Fruit fly (Drosophila melanogaster) whole organism, embryonic: ENCODE data around the gene CG16812.

Experiments
- Aef1 ChIP-seq: fragments of 200-800 bp; sonication (Bioruptor generic); IDR thresholded peaks from 3 replicates; pipeline ENCODE4 v1.3.6; 2022; ENCODE audit warnings: missing biosample characterization, missing genetic modification characterization
- BEAF-32 ChIP-seq: fragments of 200-800 bp; sonication (Bioruptor generic); optimal IDR thresholded peaks from 3 replicates; lab custom pipeline; 2017; ENCODE audit warnings: missing biosample characterization, missing genetic modification characterization, mild to moderate bottlenecking, moderate library complexity, missing genetic modification reagents
- CG11093 ChIP-seq: fragments of 200-800 bp; sonication (Bioruptor generic); IDR thresholded peaks from 3 replicates; pipeline ENCODE4 v1.3.6; 2022; ENCODE audit warnings: missing biosample characterization, missing genetic modification characterization
- CG11695 ChIP-seq: fragments of 200-800 bp; sonication (Bioruptor generic); IDR thresholded peaks from 3 replicates; pipeline ENCODE4 v1.3.6; 2022; ENCODE audit warnings: missing biosample characterization, missing genetic modification characterization
- CG11723 ChIP-seq: fragments of 200-800 bp; sonication (Bioruptor generic); optimal IDR thresholded peaks from 2 replicates; lab custom pipeline; 2017; ENCODE audit warnings: missing biosample characterization, mild to moderate bottlenecking, missing genetic modification characterization
- CG12155 ChIP-seq: fragments of 200-800 bp; sonication (Bioruptor generic); optimal IDR thresholded peaks from 3 replicates; lab custom pipeline; 2016; ENCODE audit warnings: missing biosample characterization, missing genetic modification characterization
- CG12236 ChIP-seq: fragments of 200-800 bp; sonication (Bioruptor generic); optimal IDR thresholded peaks from 2 replicates; lab custom pipeline; 2016; ENCODE audit warnings: missing biosample characterization, missing genetic modification characterization
- CG13296 ChIP-seq: fragments of 200-800 bp; sonication (Bioruptor generic); optimal IDR thresholded peaks from 3 replicates; lab custom pipeline; 2018; ENCODE audit warnings: missing biosample characterization, mild to moderate bottlenecking, missing genetic modification characterization
- CG13624 ChIP-seq: fragments of 200-800 bp; sonication (Bioruptor generic); optimal IDR thresholded peaks from 2 replicates; lab custom pipeline; 2016; ENCODE audit warnings: missing biosample characterization, missing genetic modification characterization
- CG14014 ChIP-seq: fragments of 200-800 bp; sonication (Bioruptor generic); IDR thresholded peaks from 2 replicates; pipeline ENCODE4 v1.3.6; 2022; ENCODE audit warnings: missing biosample characterization, missing genetic modification characterization
- CG14710 ChIP-seq: fragments of 200-800 bp; sonication (Bioruptor generic); optimal IDR thresholded peaks from 3 replicates; lab custom pipeline; 2019; ENCODE audit warnings: missing biosample characterization, mild to moderate bottlenecking, missing genetic modification characterization, moderate library complexity
- CG1529 ChIP-seq: fragments of 200-800 bp; sonication (Bioruptor generic); optimal IDR thresholded peaks from 3 replicates; lab custom pipeline; 2018; ENCODE audit warnings: missing biosample characterization, missing genetic modification characterization
- CG1603 ChIP-seq: fragments of 200-800 bp; sonication (Bioruptor generic); optimal IDR thresholded peaks from 2 replicates; lab custom pipeline; 2019; ENCODE audit warnings: missing biosample characterization, mild to moderate bottlenecking, missing genetic modification characterization, moderate library complexity
- CG16815 ChIP-seq: fragments of 200-800 bp; sonication (Bioruptor generic); optimal IDR thresholded peaks from 3 replicates; lab custom pipeline; 2017; ENCODE audit warnings: missing biosample characterization, mild to moderate bottlenecking, missing genetic modification characterization
- CG17359 ChIP-seq: fragments of 200-800 bp; sonication (Bioruptor generic); optimal IDR thresholded peaks from 3 replicates; lab custom pipeline; 2018; ENCODE audit warnings: missing biosample characterization, mild to moderate bottlenecking, missing genetic modification characterization, moderate library complexity
- CG18476 ChIP-seq: fragments of 200-800 bp; sonication (Bioruptor generic); optimal IDR thresholded peaks from 2 replicates; lab custom pipeline; 2016; ENCODE audit warnings: missing biosample characterization, mild to moderate bottlenecking, missing genetic modification characterization
- CG2202 ChIP-seq: fragments of 200-800 bp; sonication (Bioruptor generic); optimal IDR thresholded peaks from 2 replicates; lab custom pipeline; 2018; ENCODE audit warnings: missing biosample characterization, mild to moderate bottlenecking, missing genetic modification characterization
- CG31388 ChIP-seq: fragments of 200-800 bp; sonication (Bioruptor generic); optimal IDR thresholded peaks from 2 replicates; lab custom pipeline; 2016; ENCODE audit warnings: missing biosample characterization, missing genetic modification characterization
- CG31441 ChIP-seq: fragments of 200-800 bp; sonication (Bioruptor generic); IDR thresholded peaks from 2 replicates; pipeline ENCODE4 v1.3.6; 2022; ENCODE audit warnings: missing biosample characterization, missing genetic modification characterization
- CG32767 ChIP-seq: fragments of 200-800 bp; sonication (Bioruptor generic); IDR thresholded peaks from 2 replicates; pipeline ENCODE4 v1.3.6; 2022; ENCODE audit warnings: missing biosample characterization, missing genetic modification characterization
- CG34224 ChIP-seq: fragments of 200-800 bp; sonication (Bioruptor generic); IDR thresholded peaks from 3 replicates; pipeline ENCODE4 v1.3.6; 2022; ENCODE audit warnings: missing biosample characterization, missing genetic modification characterization; ENCODE audit not compliant: partially characterized antibody
- CG3726 ChIP-seq: fragments of 200-800 bp; sonication (Bioruptor generic); IDR thresholded peaks from 3 replicates; pipeline ENCODE4, ENCODE4 v1.3.6; 2022; ENCODE audit warnings: missing biosample characterization, missing genetic modification characterization
- CG3847 ChIP-seq: fragments of 200-800 bp; sonication (Bioruptor generic); IDR thresholded peaks from 2 replicates; pipeline ENCODE4 v1.3.6; 2022; ENCODE audit warnings: missing biosample characterization, missing genetic modification characterization
- CG4282 ChIP-seq: fragments of 200-800 bp; sonication (Bioruptor generic); optimal IDR thresholded peaks from 2 replicates; lab custom pipeline; 2016; ENCODE audit warnings: missing biosample characterization, missing genetic modification characterization
- CG4617 ChIP-seq: fragments of 200-800 bp; sonication (Bioruptor generic); optimal IDR thresholded peaks from 3 replicates; lab custom pipeline; 2016; ENCODE audit warnings: missing biosample characterization, missing genetic modification characterization, borderline replicate concordance
- CG6854 ChIP-seq: fragments of 200-800 bp; sonication (Bioruptor generic); optimal IDR thresholded peaks from 3 replicates; lab custom pipeline; 2017; ENCODE audit warnings: missing biosample characterization, mild to moderate bottlenecking, missing genetic modification characterization
- CG9727 ChIP-seq: fragments of 200-800 bp; sonication (Bioruptor generic); optimal IDR thresholded peaks from 3 replicates; lab custom pipeline; 2017; ENCODE audit warnings: missing biosample characterization, mild to moderate bottlenecking, missing genetic modification characterization
- CTCF ChIP-seq: fragments of 200-800 bp; sonication (Bioruptor generic); optimal IDR thresholded peaks from 2 replicates; lab custom pipeline; 2017; ENCODE audit warnings: missing biosample characterization, mild to moderate bottlenecking, missing genetic modification characterization, moderate library complexity
- D19B ChIP-seq: fragments of 200-800 bp; sonication (Bioruptor generic); optimal IDR thresholded peaks from 2 replicates; lab custom pipeline; 2017; ENCODE audit warnings: missing biosample characterization, mild to moderate bottlenecking, missing genetic modification characterization
- Fer3 ChIP-seq: fragments of 200-800 bp; sonication (Bioruptor generic); optimal IDR thresholded peaks from 2 replicates; lab custom pipeline; 2018; ENCODE audit warnings: missing biosample characterization, mild to moderate bottlenecking, missing genetic modification characterization, moderate library complexity
- Hr3 ChIP-seq: fragments of 200-800 bp; sonication (Bioruptor generic); optimal IDR thresholded peaks from 3 replicates; lab custom pipeline; 2016; ENCODE audit warnings: missing biosample characterization, missing genetic modification characterization
- Jarid2 ChIP-seq: fragments of 200-800 bp; sonication (Bioruptor generic); optimal IDR thresholded peaks from 3 replicates; lab custom pipeline; 2017; ENCODE audit warnings: mild to moderate bottlenecking, missing biosample characterization, missing genetic modification reagents, missing genetic modification characterization
- Lhr ChIP-seq: fragments of 200-800 bp; sonication (Bioruptor generic); optimal IDR thresholded peaks from 3 replicates; lab custom pipeline; 2017; ENCODE audit warnings: mild to moderate bottlenecking, missing biosample characterization, missing genetic modification reagents, missing genetic modification characterization
- NK7.1 ChIP-seq: fragments of 200-800 bp; sonication (Bioruptor generic); optimal IDR thresholded peaks from 3 replicates; lab custom pipeline; 2016; ENCODE audit warnings: missing biosample characterization, missing genetic modification characterization
- Oaz ChIP-seq: fragments of 200-800 bp; sonication (Bioruptor generic); IDR thresholded peaks from 2 replicates; pipeline ENCODE4 v1.3.6; 2022; ENCODE audit warnings: missing biosample characterization, missing genetic modification characterization
- Taf1 ChIP-seq: fragments of 200-800 bp; sonication (Bioruptor generic); IDR thresholded peaks from 2 replicates; pipeline ENCODE4 v1.3.6; 2022; ENCODE audit warnings: missing biosample characterization, missing genetic modification characterization
- al ChIP-seq: fragments of 200-800 bp; sonication (Bioruptor generic); IDR thresholded peaks from 2 replicates; pipeline ENCODE4 v1.3.6; 2022; ENCODE audit warnings: missing biosample characterization, missing genetic modification characterization
- az2 ChIP-seq: fragments of 200-800 bp; sonication (Bioruptor generic); optimal IDR thresholded peaks from 3 replicates; lab custom pipeline; 2016; ENCODE audit warnings: missing biosample characterization, missing genetic modification characterization
- bbx ChIP-seq: fragments of 200-800 bp; sonication (Bioruptor generic); IDR thresholded peaks from 2 replicates; pipeline ENCODE4 v1.3.6; 2022; ENCODE audit warnings: missing biosample characterization, missing genetic modification characterization; ENCODE audit not compliant: partially characterized antibody
- bowl ChIP-seq: fragments of 200-800 bp; sonication (Bioruptor generic); IDR thresholded peaks from 2 replicates; pipeline ENCODE4 v1.3.6; 2022; ENCODE audit warnings: missing biosample characterization, missing genetic modification characterization
- dati ChIP-seq: fragments of 200-800 bp; sonication (Bioruptor generic); IDR thresholded peaks from 2 replicates; pipeline ENCODE4 v1.3.6; 2022; ENCODE audit warnings: missing biosample characterization, missing genetic modification characterization
- gce ChIP-seq: fragments of 200-800 bp; sonication (Bioruptor generic); IDR thresholded peaks from 3 replicates; pipeline ENCODE4 v1.3.6; 2022; ENCODE audit warnings: missing biosample characterization, missing genetic modification characterization
- grn ChIP-seq: fragments of 200-800 bp; sonication (Bioruptor generic); optimal IDR thresholded peaks from 3 replicates; lab custom pipeline; 2017; ENCODE audit warnings: missing biosample characterization, missing genetic modification characterization
- her ChIP-seq: fragments of 200-800 bp; sonication (Bioruptor generic); optimal IDR thresholded peaks from 2 replicates; lab custom pipeline; 2016; ENCODE audit warnings: missing biosample characterization, missing genetic modification characterization
- hkb ChIP-seq, 2 experiments: fragments of 200-800 bp in 1 of 2; fragments of >200 bp in 1 of 2; sonication (Bioruptor generic) in 1 of 2; IDR thresholded peaks in 1 of 2; optimal IDR thresholded peaks in 1 of 2; 2 replicates each; pipeline versions ENCODE4 v1.3.6 to Lab custom; 2017 to 2022; ENCODE audit warnings: missing biosample characterization in 1 of 2, missing genetic modification characterization in 1 of 2
- insv ChIP-seq, 2 experiments: fragments of 200-800 bp; sonication (Bioruptor generic); optimal IDR thresholded peaks; 3 replicates each; lab custom pipeline; 2016 to 2018; ENCODE audit warnings: missing biosample characterization in 2 of 2, missing genetic modification characterization in 2 of 2
- luna ChIP-seq: fragments of 200-800 bp; sonication (Bioruptor generic); optimal IDR thresholded peaks from 2 replicates; lab custom pipeline; 2016; ENCODE audit warnings: missing biosample characterization, missing genetic modification characterization
- pho ChIP-seq: fragments of 200-800 bp; sonication (Bioruptor generic); optimal IDR thresholded peaks from 2 replicates; lab custom pipeline; 2016; ENCODE audit warnings: missing biosample characterization, missing genetic modification characterization
- pzg ChIP-seq: fragments of 200-800 bp; sonication (Bioruptor generic); optimal IDR thresholded peaks from 3 replicates; lab custom pipeline; 2018; ENCODE audit warnings: missing biosample characterization, mild to moderate bottlenecking, missing genetic modification characterization, moderate library complexity
- vvl ChIP-seq: fragments of 200-800 bp; sonication (Bioruptor generic); IDR thresholded peaks from 2 replicates; pipeline ENCODE4 v1.3.6; 2022; ENCODE audit warnings: missing biosample characterization, missing genetic modification characterization

Gene CG16812

dm6 chr2L:13219281-13220092 is 2.9 kb upstream of the CG16812 start, which contains the start of the genes CG9426 and mRF1 (continued):
- TF ChIP-seq vvl (peak; percentile 63), Lhr (GFP tag; lab: Kevin White, UChicago) (no peak), CG1603 (tag; lab: Kevin White, UChicago) (peak; percentile 54), CG4282 (GFP tag; lab: Kevin White, UChicago) (no peak), BEAF-32 (peak; percentile 95), CG14014 (GFP tag; lab: Robert Waterston, UW) (no peak), bbx (peak; percentile 97), CG14710 (tag; lab: Kevin White, UChicago) (peak; percentile 58), CG9727 (peak; percentile 3), CG32767 (GFP tag; lab: Robert Waterston, UW) (peak; percentile 44; the same call in 1 of the 2 replicates), her (GFP tag; lab: Kevin White, UChicago) (peak; percentile 22), CG1529 (GFP tag; lab: Kevin White, UChicago) (no peak), CG13296 (GFP tag; lab: Kevin White, UChicago) (peak; percentile 6), CG12236 (GFP tag; lab: Kevin White, UChicago) (no peak), luna (GFP tag; lab: Kevin White, UChicago) (no peak), CG13624 (GFP tag; lab: Kevin White, UChicago) (peak; percentile 40), CG17359 (tag; lab: Kevin White, UChicago) (peak; percentile 20), CG3726 (GFP tag; lab: Robert Waterston, UW) (no peak), CG6854 (GFP tag; lab: Kevin White, UChicago) (no peak), CG11723 (GFP tag; lab: Kevin White, UChicago) (no peak), CG34224 (GFP tag; lab: Robert Waterston, UW) (peak; percentile 98), hkb (optimal IDR thresholded peaks at IDR 0.05; lab: Kevin White, UChicago) (no peak), hkb (GFP tag; IDR thresholded peaks at IDR 0.05; lab: Robert Waterston, UW) (no peak), CG3847 (GFP tag; lab: Robert Waterston, UW) (no peak), CG16815 (no peak), az2 (GFP tag; lab: Kevin White, UChicago) (no peak), CG31388 (GFP tag; lab: Kevin White, UChicago) (no peak), bowl (no peak), Oaz (GFP tag; lab: Robert Waterston, UW) (no peak), CG12155 (peak; percentile 17), pho (GFP tag; lab: Kevin White, UChicago) (peak; percentile 30), D19B (GFP tag; lab: Kevin White, UChicago) (no peak), Hr3 (GFP tag; lab: Kevin White, UChicago) (no peak), CG31441 (GFP tag; lab: Robert Waterston, UW) (peak; percentile 21; the same call in 1 of the 2 replicates), CG4617 (GFP tag; lab: Kevin White, UChicago) (peak; percentile 93), Fer3 (tag; lab: Kevin White, UChicago) (no peak), NK7.1 (no peak), grn (GFP tag; lab: Kevin White, UChicago) (peak; percentile 57), pzg (peak; percentile 81), insv (GFP tag; optimal IDR thresholded peaks at IDR 0.05; lab: Kevin White, UChicago) (peak; percentile 84 to 96), dati (GFP tag; lab: Robert Waterston, UW) (no peak), gce (GFP tag; lab: Robert Waterston, UW) (no peak), al (no peak), Taf1 (GFP tag; lab: Robert Waterston, UW) (no peak), Jarid2 (peak; percentile 7), CG11695 (no peak), CG2202 (tag; lab: Kevin White, UChicago) (no peak), CG11093 (GFP tag; lab: Robert Waterston, UW) (no peak), CG18476 (GFP tag; lab: Kevin White, UChicago) (no peak), Aef1 (peak; percentile 32; the same call in 1 of the 3 replicates), CTCF (GFP tag; lab: Kevin White, UChicago) (no peak)
